Worm (Caenorhabditis elegans) whole organism, L4 larva: Measurements from ENCODE around the gene pdr-1.
"Not testable (repeated sequence)": the region's sequence is repeated elsewhere in the genome, so short reads cannot be mapped to it uniquely, and the experiment has no call there.

Source experiments
- dpl-1 ChIP-seq: fragments of 150-350 bp; optimal IDR thresholded peaks from 2 replicates; lab custom pipeline; 2014; ENCODE audit warnings: missing biosample characterization, missing genetic modification reagents, missing genetic modification characterization
- dve-1 ChIP-seq: sonication (generic microtip); optimal IDR thresholded peaks from 2 replicates; lab custom pipeline; 2017; ENCODE audit warnings: antibody characterized with exemption, mild to moderate bottlenecking, missing genetic modification characterization, missing compliant biosample characterization; ENCODE audit not compliant: insufficient read depth
- fkh-10 ChIP-seq: fragments of 150-350 bp; optimal IDR thresholded peaks from 2 replicates; lab custom pipeline; 2014; ENCODE audit warnings: missing biosample characterization, missing genetic modification reagents, missing genetic modification characterization
- lin-39 ChIP-seq: fragments of 150-350 bp; optimal IDR thresholded peaks from 2 replicates; lab custom pipeline; 2014; ENCODE audit warnings: missing biosample characterization, missing genetic modification reagents, missing genetic modification characterization
- pha-4 ChIP-seq, 2 experiments: fragments of 150-350 bp in 1 of 2; fragments of 200-800 bp in 1 of 2; sonication (Bioruptor generic) in 1 of 2; IDR thresholded peaks in 1 of 2; optimal IDR thresholded peaks in 1 of 2; 2 replicates each; pipeline versions ENCODE4 v1.3.6 to Lab custom; 2014 to 2022; ENCODE audit warnings: missing genetic modification characterization in 2 of 2, missing genetic modification reagents in 2 of 2, missing biosample characterization in 1 of 2, missing compliant biosample characterization in 1 of 2
- saeg-2 ChIP-seq: fragments of 200-800 bp; sonication (Bioruptor generic); IDR thresholded peaks from 2 replicates; pipeline ENCODE4 v1.3.6; 2022; ENCODE audit warnings: missing genetic modification reagents, missing genetic modification characterization, missing compliant biosample characterization
- skn-1 ChIP-seq: fragments of 150-350 bp; optimal IDR thresholded peaks from 2 replicates; lab custom pipeline; 2014; ENCODE audit warnings: missing biosample characterization, missing genetic modification characterization
- unc-130 ChIP-seq: sonication (generic microtip); optimal IDR thresholded peaks from 2 replicates; lab custom pipeline; 2016; ENCODE audit warnings: missing genetic modification reagents, missing genetic modification characterization, missing compliant biosample characterization

DNA sequence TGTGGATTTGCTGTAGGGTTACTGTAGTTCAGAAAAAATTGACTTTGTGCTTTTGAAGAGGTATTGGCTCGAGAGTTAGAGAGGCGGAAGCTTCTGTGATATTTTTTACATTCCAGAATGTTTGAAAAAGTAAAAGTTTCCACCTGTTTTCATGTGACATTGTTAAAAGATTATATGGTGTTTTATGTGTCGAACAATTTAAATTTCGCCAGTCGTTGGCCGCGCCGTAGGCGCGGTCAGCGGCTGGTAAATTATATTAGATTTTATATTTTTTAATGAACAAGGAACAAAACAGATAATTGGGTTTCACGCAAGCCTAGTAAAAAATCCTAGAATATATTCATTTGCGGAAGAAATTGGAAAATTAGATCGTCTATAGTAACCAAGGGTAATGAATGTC is 20.2 kb upstream of the pdr-1 start, which contains the start of gene mlc-7:
- TF ChIP-seq lin-39 (tag; lab: Kevin White, UChicago); dve-1 (tag; lab: Kevin White, UChicago); skn-1 (tag; lab: Kevin White, UChicago); pha-4 (GFP tag; IDR thresholded peaks at IDR 0.05; lab: Robert Waterston, UW); pha-4 (tag; optimal IDR thresholded peaks at IDR 0.05; lab: Kevin White, UChicago); fkh-10; saeg-2 (GFP tag; lab: Robert Waterston, UW); dpl-1 (GFP tag; lab: Kevin White, UChicago); unc-130 (GFP tag; lab: Kevin White, UChicago): not testable (repeated sequence)
